Worm (Caenorhabditis elegans): ENCODE measurements around the gene snu-23.
"Not testable (repeated sequence)": the region's sequence is repeated elsewhere in the genome, so short reads cannot be mapped to it uniquely, and the experiment has no call there.

Gene snu-23

DNA sequence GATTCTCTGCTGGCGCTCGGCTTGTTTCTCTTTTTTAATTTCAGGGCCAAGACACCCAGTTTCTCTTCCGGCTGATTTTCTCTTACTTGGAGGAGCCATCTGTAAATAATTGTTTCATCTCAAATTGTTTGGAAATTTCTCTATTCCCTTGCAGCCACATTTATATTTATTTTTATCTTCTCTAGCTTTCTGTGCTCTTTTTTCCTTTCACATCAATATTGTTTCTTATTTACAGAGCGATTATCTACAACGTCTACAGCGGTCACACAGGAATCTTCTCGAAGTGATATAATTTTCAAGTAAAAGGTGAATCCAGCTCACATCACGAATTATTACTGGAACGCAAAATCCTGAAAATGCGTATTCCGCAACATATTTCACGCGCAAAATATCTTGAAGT lies 3.0 kb upstream of the snu-23 start, which contains the start of the genes ZK686.6 and ZK686.1 (continued):
- TF ChIP-seq nhr-48 (tag; optimal IDR thresholded peaks at IDR 0.05) (no peak), nhr-10 (tag; optimal IDR thresholded peaks at IDR 0.05) (no peak), madf-5 (GFP tag; IDR thresholded peaks at IDR 0.05) (no peak)

DNA sequence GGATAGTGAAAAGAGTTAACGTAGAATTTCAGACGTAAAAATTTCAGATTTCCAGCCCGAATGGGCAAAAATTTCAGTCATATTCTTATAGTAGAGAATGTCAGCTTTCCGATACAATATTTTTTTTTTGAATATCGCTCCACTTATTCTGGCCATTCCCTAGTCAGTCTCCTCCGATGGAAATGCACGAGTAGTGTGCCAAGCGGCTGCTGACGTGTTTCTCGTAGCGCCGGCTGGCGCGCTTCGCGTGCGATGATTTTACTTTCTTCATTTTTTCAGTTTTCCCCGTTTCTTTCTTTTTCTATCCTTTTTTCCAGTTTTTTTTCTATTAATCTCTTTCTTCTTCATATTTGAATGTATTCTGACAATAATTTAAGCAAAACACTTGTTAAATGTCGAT lies 1.1 kb upstream of the snu-23 start:
- TF ChIP-seq lsy-2 (tag; optimal IDR thresholded peaks at IDR 0.05) (peak in 1 of 2 experiments; percentile 85), hmg-1.1 (GFP tag; IDR thresholded peaks at IDR 0.05) (peak; percentile 47; the same call in 1 of the 2 replicates), mep-1 (tag; optimal IDR thresholded peaks at IDR 0.05) (peak; percentile 27), F37D6.2 (tag; optimal IDR thresholded peaks at IDR 0.05) (peak; percentile 12), dpl-1 (GFP tag; optimal IDR thresholded peaks at IDR 0.05) (peak; percentile 55), aha-1 (tag) (peak; percentile 42), lin-38 (GFP tag; IDR thresholded peaks at IDR 0.05) (peak; percentile 84), set-16 (GFP tag; IDR thresholded peaks at IDR 0.05) (peak; percentile 23; the same call in 1 of the 2 replicates), duxl-1 (tag; optimal IDR thresholded peaks at IDR 0.05; ENCODE audit: poor library complexity) (peak; percentile 48), mes-2 (tag; optimal IDR thresholded peaks at IDR 0.05; ENCODE audit: poor library complexity, severe bottlenecking) (peak; percentile 78), T20F7.1 (GFP tag; optimal IDR thresholded peaks at IDR 0.05) (peak; percentile 37), ceh-20 (GFP tag; IDR thresholded peaks at IDR 0.05) (peak; percentile 49; the same call in 1 of the 2 replicates), dve-1 (tag; optimal IDR thresholded peaks at IDR 0.05; ENCODE audit: insufficient read depth) (peak; percentile 59), rbr-2 (tag; optimal IDR thresholded peaks at IDR 0.05) (peak; percentile 52), Y48G9A.11 (GFP tag; IDR thresholded peaks at IDR 0.05) (0 out of 2 replicates have a peak, but pooled peaks have one; percentile 24), T26A8.4 (GFP tag; IDR thresholded peaks at IDR 0.05) (peak; percentile 51; the same call in 1 of the 2 replicates), arid-1 (GFP tag; conservative IDR thresholded peaks at IDR 0.05) (peak; percentile 41; the same call in 1 of the 2 replicates), egl-43 (GFP tag; IDR thresholded peaks at IDR 0.05) (peak; percentile 40; the same call in 1 of the 2 replicates), madf-9 (GFP tag; conservative IDR thresholded peaks at IDR 0.05) (peak; percentile 48; the same call in 1 of the 2 replicates), dmd-6 (GFP tag; IDR thresholded peaks at IDR 0.05) (peak; percentile 33; the same call in 1 of the 2 replicates), unc-62 (GFP tag; optimal IDR thresholded peaks at IDR 0.05 in 1 of 2) (peak in 1 of 2 experiments; percentile 25), hlh-11 (tag; optimal IDR thresholded peaks at IDR 0.05) (peak; percentile 38), zfp-3 (GFP tag; conservative IDR thresholded peaks at IDR 0.05) (0 out of 2 replicates have a peak, but pooled peaks have one; percentile 41), nhr-102 (tag; optimal IDR thresholded peaks at IDR 0.05) (peak; percentile 53), hlh-30 (tag; optimal IDR thresholded peaks at IDR 0.05; ENCODE audit: insufficient read depth) (peak; percentile 40)
- TF ChIP-seq unc-62 (tag; optimal IDR thresholded peaks at IDR 0.05): not testable (repeated sequence)

DNA sequence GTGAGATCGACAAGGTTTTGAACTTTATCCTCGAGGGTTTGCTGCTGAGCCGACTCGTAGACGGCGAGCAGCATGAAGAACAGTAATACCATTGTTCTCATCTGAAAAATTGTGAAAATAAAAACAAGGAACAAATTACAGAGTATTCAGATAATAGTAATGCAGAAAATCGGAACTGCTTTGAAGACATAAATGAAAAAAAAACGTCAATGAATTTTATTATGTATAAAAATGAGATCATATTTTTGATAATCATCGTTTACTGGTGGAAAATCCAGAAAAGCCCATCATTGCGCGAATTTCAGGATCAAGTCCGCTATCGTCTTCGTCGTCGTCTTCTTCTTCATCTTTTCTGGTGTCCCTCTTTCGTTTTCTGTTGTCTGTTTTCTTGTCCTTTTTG lies 957 bp downstream of the snu-23 start, which contains the start of gene ZK686.3:
Gene ZK686.3, minus strand, starts transcription at position 101 of the 400 bp plus-strand sequence.
- TF ChIP-seq zip-2 (tag; optimal IDR thresholded peaks at IDR 0.05) (no peak), F10B5.3 (tag; optimal IDR thresholded peaks at IDR 0.05) (no peak), lsy-2 (tag; optimal IDR thresholded peaks at IDR 0.05) (no peak), jun-1 (tag; optimal IDR thresholded peaks at IDR 0.05) (no peak), ceh-44 (GFP tag; IDR thresholded peaks at IDR 0.05) (no peak), rbr-2 (tag; optimal IDR thresholded peaks at IDR 0.05) (no peak), lin-13 (GFP tag; optimal IDR thresholded peaks at IDR 0.05) (no peak), hlh-30 (tag; optimal IDR thresholded peaks at IDR 0.05; ENCODE audit: insufficient read depth) (no peak), fkh-10 (GFP tag; optimal IDR thresholded peaks at IDR 0.05) (no peak), mdl-1 (tag; optimal IDR thresholded peaks at IDR 0.05) (no peak), T20F7.1 (GFP tag; optimal IDR thresholded peaks at IDR 0.05) (no peak), ama-1 (optimal IDR thresholded peaks at IDR 0.05) (no peak), ceh-32 (tag; optimal IDR thresholded peaks at IDR 0.05; ENCODE audit: poor library complexity) (no peak), nhr-48 (tag; optimal IDR thresholded peaks at IDR 0.05) (no peak), Y5F2A.4 (GFP tag; optimal IDR thresholded peaks at IDR 0.05) (no peak)

Measured in whole organism, L4 larva.